Worm (Caenorhabditis elegans) whole organism, L3 larva: ENCODE measurements around the gene srh-174.

ENCODE experiments used
- aly-2 ChIP-seq: fragments of 150-350 bp; optimal IDR thresholded peaks from 2 replicates; lab custom pipeline; 2014; ENCODE audit warnings: missing biosample characterization, missing genetic modification characterization
- ama-1 ChIP-seq: fragments of 150-350 bp; optimal IDR thresholded peaks from 2 replicates; lab custom pipeline; 2018
- ceh-16 ChIP-seq: sonication (generic microtip); optimal IDR thresholded peaks from 2 replicates; lab custom pipeline; 2017; ENCODE audit warnings: missing biosample characterization, missing genetic modification characterization
- ceh-82 ChIP-seq: fragments of 150-350 bp; optimal IDR thresholded peaks from 2 replicates; lab custom pipeline; 2014; ENCODE audit warnings: missing biosample characterization, missing genetic modification characterization
- ceh-9 ChIP-seq: sonication (generic microtip); optimal IDR thresholded peaks from 2 replicates; lab custom pipeline; 2018; ENCODE audit warnings: missing biosample characterization, missing genetic modification characterization
- daf-12 ChIP-seq: fragments of 150-350 bp; optimal IDR thresholded peaks from 2 replicates; lab custom pipeline; 2014; ENCODE audit warnings: missing biosample characterization, missing genetic modification reagents, missing genetic modification characterization
- egl-27 ChIP-seq: sonication (generic microtip); optimal IDR thresholded peaks from 4 replicates; lab custom pipeline; 2017; ENCODE audit warnings: missing biosample characterization, missing genetic modification reagents, missing genetic modification characterization
- egl-5 ChIP-seq: fragments of 150-350 bp; optimal IDR thresholded peaks from 2 replicates; lab custom pipeline; 2017; ENCODE audit warnings: missing biosample characterization, missing genetic modification reagents, missing genetic modification characterization, inconsistent platforms
- elt-1 ChIP-seq: fragments of 150-350 bp; optimal IDR thresholded peaks from 2 replicates; lab custom pipeline; 2014; ENCODE audit warnings: missing biosample characterization, missing genetic modification characterization
- elt-2 ChIP-seq: sonication (generic microtip); optimal IDR thresholded peaks from 2 replicates; lab custom pipeline; 2016; ENCODE audit warnings: missing genetic modification reagents, mild to moderate bottlenecking, missing genetic modification characterization, missing compliant biosample characterization
- elt-3 ChIP-seq, 3 experiments: fragments of 150-350 bp in 1 of 3; sonication (generic microtip) in 2 of 3; optimal IDR thresholded peaks; 2 replicates in 2 of 3; 4 replicates in 1 of 3; lab custom pipeline; 2014 to 2017; ENCODE audit warnings: missing biosample characterization in 3 of 3, missing genetic modification characterization in 3 of 3
- eor-1 ChIP-seq, 2 experiments: fragments of 150-350 bp; optimal IDR thresholded peaks; 2 replicates each; lab custom pipeline; 2014 to 2018; ENCODE audit warnings: missing biosample characterization in 2 of 2, missing genetic modification characterization in 2 of 2
- fkh-10 ChIP-seq: sonication (generic microtip); optimal IDR thresholded peaks from 2 replicates; lab custom pipeline; 2017; ENCODE audit warnings: missing biosample characterization, missing genetic modification reagents, missing genetic modification characterization
- fkh-2 ChIP-seq: fragments of 150-350 bp; optimal IDR thresholded peaks from 2 replicates; lab custom pipeline; 2014; ENCODE audit warnings: missing biosample characterization, missing genetic modification reagents, missing genetic modification characterization
- fos-1 ChIP-seq: fragments of 150-350 bp; optimal IDR thresholded peaks from 2 replicates; lab custom pipeline; 2014; ENCODE audit warnings: missing biosample characterization, missing genetic modification characterization
- hmg-11 ChIP-seq: sonication (generic microtip); optimal IDR thresholded peaks from 2 replicates; lab custom pipeline; 2016; ENCODE audit warnings: missing genetic modification characterization, missing compliant biosample characterization
- jun-1 ChIP-seq: fragments of 150-350 bp; optimal IDR thresholded peaks from 2 replicates; lab custom pipeline; 2014; ENCODE audit warnings: missing biosample characterization, missing genetic modification reagents, missing genetic modification characterization
- lin-15B ChIP-seq: fragments of 150-350 bp; optimal IDR thresholded peaks from 2 replicates; lab custom pipeline; 2014; ENCODE audit warnings: missing biosample characterization, missing genetic modification characterization
- lin-39 ChIP-seq: fragments of 150-350 bp; optimal IDR thresholded peaks from 2 replicates; lab custom pipeline; 2018; ENCODE audit warnings: missing biosample characterization, missing genetic modification reagents, missing genetic modification characterization
- lsy-12 ChIP-seq: sonication (generic microtip); optimal IDR thresholded peaks from 2 replicates; lab custom pipeline; 2016; ENCODE audit warnings: mild to moderate bottlenecking, missing genetic modification characterization, missing compliant biosample characterization
- mml-1 ChIP-seq: fragments of 150-350 bp; sonication (generic microtip); optimal IDR thresholded peaks from 3 replicates; lab custom pipeline; 2014; ENCODE audit warnings: missing biosample characterization, missing genetic modification characterization
- nfya-1 ChIP-seq: sonication (generic microtip); optimal IDR thresholded peaks from 2 replicates; lab custom pipeline; 2017; ENCODE audit warnings: missing genetic modification characterization, mild to moderate bottlenecking, missing compliant biosample characterization, antibody characterized with exemption, moderate library complexity; ENCODE audit not compliant: insufficient read depth
- nhr-11 ChIP-seq: fragments of 150-350 bp; optimal IDR thresholded peaks from 2 replicates; lab custom pipeline; 2014; ENCODE audit warnings: missing biosample characterization, missing genetic modification characterization
- nhr-23 ChIP-seq: fragments of 150-350 bp; optimal IDR thresholded peaks from 2 replicates; lab custom pipeline; 2014; ENCODE audit warnings: missing biosample characterization, missing genetic modification reagents, missing genetic modification characterization
- nhr-237 ChIP-seq: fragments of 150-350 bp; optimal IDR thresholded peaks from 2 replicates; lab custom pipeline; 2014; ENCODE audit warnings: missing biosample characterization, missing genetic modification characterization
- nhr-25 ChIP-seq: sonication (generic microtip); optimal IDR thresholded peaks from 2 replicates; lab custom pipeline; 2017; ENCODE audit warnings: missing biosample characterization, missing genetic modification characterization
- nhr-28 ChIP-seq: fragments of 150-350 bp; optimal IDR thresholded peaks from 2 replicates; lab custom pipeline; 2014; ENCODE audit warnings: missing biosample characterization, missing genetic modification characterization
- nhr-43 ChIP-seq: sonication (generic microtip); optimal IDR thresholded peaks from 2 replicates; lab custom pipeline; 2016; ENCODE audit warnings: mild to moderate bottlenecking, missing genetic modification characterization, missing compliant biosample characterization; ENCODE audit not compliant: poor library complexity, severe bottlenecking
- nhr-67 ChIP-seq: fragments of 150-350 bp; optimal IDR thresholded peaks from 2 replicates; lab custom pipeline; 2014; ENCODE audit warnings: missing biosample characterization, missing genetic modification characterization
- nhr-76 ChIP-seq: fragments of 150-350 bp; sonication (generic microtip); optimal IDR thresholded peaks from 5 replicates; lab custom pipeline; 2014; ENCODE audit warnings: missing biosample characterization, missing genetic modification characterization
- pha-4 ChIP-seq: fragments of 150-350 bp; optimal IDR thresholded peaks from 2 replicates; lab custom pipeline; 2014; ENCODE audit warnings: missing biosample characterization, missing genetic modification reagents, missing genetic modification characterization
- pqm-1 ChIP-seq: fragments of 150-350 bp; optimal IDR thresholded peaks from 2 replicates; lab custom pipeline; 2017; ENCODE audit warnings: missing biosample characterization, missing genetic modification characterization, inconsistent platforms
- skn-1 ChIP-seq: fragments of 150-350 bp; optimal IDR thresholded peaks from 2 replicates; lab custom pipeline; 2014; ENCODE audit warnings: missing biosample characterization, missing genetic modification characterization
- snpc-4 ChIP-seq: fragments of 150-350 bp; optimal IDR thresholded peaks from 2 replicates; lab custom pipeline; 2014; ENCODE audit warnings: missing biosample characterization, missing genetic modification characterization
- tbx-2 ChIP-seq: sonication (generic microtip); optimal IDR thresholded peaks from 2 replicates; lab custom pipeline; 2016; ENCODE audit warnings: mild to moderate bottlenecking, missing genetic modification characterization, missing compliant biosample characterization
- unc-39 ChIP-seq: sonication (generic microtip); optimal IDR thresholded peaks from 4 replicates; lab custom pipeline; 2017; ENCODE audit warnings: missing biosample characterization, missing genetic modification characterization
- zag-1 ChIP-seq: fragments of 150-350 bp; optimal IDR thresholded peaks from 2 replicates; lab custom pipeline; 2014; ENCODE audit warnings: missing biosample characterization, missing genetic modification characterization
- ztf-11 ChIP-seq: fragments of 150-350 bp; optimal IDR thresholded peaks from 2 replicates; lab custom pipeline; 2014; ENCODE audit warnings: missing biosample characterization, missing genetic modification characterization
- ztf-4 ChIP-seq: fragments of 150-350 bp; optimal IDR thresholded peaks from 2 replicates; lab custom pipeline; 2014; ENCODE audit warnings: missing biosample characterization, missing genetic modification characterization

The srh-174 gene

DNA sequence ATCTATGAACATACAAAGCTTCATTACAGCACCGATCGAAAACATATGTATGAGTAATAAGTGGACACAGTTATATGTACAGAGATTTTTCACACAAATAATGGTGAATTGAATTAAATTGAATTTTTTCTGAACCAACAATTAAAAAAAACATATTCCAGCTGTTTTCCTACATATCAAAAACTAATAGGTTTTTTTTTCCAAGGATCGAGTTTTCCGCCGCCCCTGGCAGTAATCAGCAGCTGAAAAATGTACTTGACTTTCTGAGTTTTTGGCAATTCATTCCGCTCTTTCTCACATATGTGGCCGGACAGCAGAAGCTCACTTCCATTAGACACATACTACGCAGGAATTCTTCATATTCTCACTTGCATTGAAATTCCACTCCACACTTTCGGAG lies at the start of gene srh-174:
TSS of gene srh-174 (plus strand) at position 301 of the 400 bp plus-strand sequence.
- TF ChIP-seq elt-2 (tag; lab: Kevin White, UChicago): no peak
- no peak for TF ChIP-seq nhr-25 (tag; lab: Kevin White, UChicago)
- no peak for TF ChIP-seq snpc-4 (tag; lab: Kevin White, UChicago)
- TF ChIP-seq fkh-2 (tag; lab: Kevin White, UChicago): no peak
- no peak for TF ChIP-seq ztf-4

DNA sequence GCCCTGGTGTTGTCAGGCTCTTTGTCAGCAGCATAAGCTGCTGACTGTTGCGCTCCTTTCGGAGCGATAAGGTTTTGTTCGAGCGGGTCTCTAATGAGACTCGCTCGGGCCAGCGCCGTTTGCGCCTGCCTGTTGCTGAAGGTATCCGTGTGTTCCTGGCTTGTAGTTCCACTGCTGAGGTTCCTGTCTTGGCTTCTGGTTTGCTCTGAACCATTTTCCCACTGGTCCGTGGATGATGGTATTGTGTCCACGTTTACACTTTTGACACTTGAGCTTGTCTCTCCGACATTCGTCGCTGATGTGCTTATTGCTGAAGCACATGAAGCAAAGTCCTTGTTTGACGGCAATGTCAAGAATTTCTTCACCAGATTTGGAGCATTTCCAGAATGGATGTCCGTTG lies 27.3 kb upstream of the srh-174 start:
- TF ChIP-seq eor-1 (tag; optimal IDR thresholded peaks at IDR 0.05; lab: Kevin White, UChicago) (no peak), lin-39 (tag; lab: Kevin White, UChicago) (no peak), jun-1 (tag; lab: Kevin White, UChicago) (no peak), daf-12 (no peak)
- TF ChIP-seq, all 47 proteins: peak for 0

DNA sequence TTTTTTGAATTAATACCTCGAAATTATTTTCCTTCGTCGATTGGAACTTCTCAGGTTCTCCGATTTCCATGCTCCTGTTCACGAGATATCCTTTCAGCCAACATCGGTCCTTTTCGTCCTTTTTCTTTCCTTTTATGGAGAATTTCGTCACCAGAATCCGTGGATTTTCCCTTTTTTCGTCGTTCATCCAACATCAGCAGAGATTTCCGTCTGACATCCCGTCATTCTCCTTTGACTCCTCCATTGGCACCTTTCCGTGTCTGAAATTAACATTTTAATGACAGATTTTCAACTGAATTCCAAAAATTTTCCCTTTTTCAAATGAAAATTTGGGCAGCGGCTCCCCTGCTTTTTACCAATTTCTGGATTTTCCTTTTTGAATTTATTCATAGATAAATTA lies 23.6 kb upstream of the srh-174 start:
- TF ChIP-seq nhr-76 (tag; lab: Kevin White, UChicago) (no peak), eor-1 (tag; optimal IDR thresholded peaks at IDR 0.05; lab: Kevin White, UChicago) (no peak), pha-4 (no peak), nhr-43 (no peak), egl-5 (no peak), pqm-1 (no peak), unc-39 (tag; lab: Kevin White, UChicago) (no peak), fkh-2 (tag; lab: Kevin White, UChicago) (no peak), elt-1 (tag; lab: Kevin White, UChicago) (no peak), ceh-16 (no peak), ztf-11 (tag; lab: Kevin White, UChicago) (no peak), nhr-237 (tag; lab: Kevin White, UChicago) (no peak), lin-15B (tag; lab: Kevin White, UChicago) (no peak), lsy-12 (tag; lab: Kevin White, UChicago) (no peak), zag-1 (tag; lab: Kevin White, UChicago) (no peak), mml-1 (tag; lab: Kevin White, UChicago) (no peak), snpc-4 (tag; lab: Kevin White, UChicago) (no peak), elt-3 (tag; optimal IDR thresholded peaks at IDR 0.05; lab: Kevin White, UChicago) (no peak)

DNA sequence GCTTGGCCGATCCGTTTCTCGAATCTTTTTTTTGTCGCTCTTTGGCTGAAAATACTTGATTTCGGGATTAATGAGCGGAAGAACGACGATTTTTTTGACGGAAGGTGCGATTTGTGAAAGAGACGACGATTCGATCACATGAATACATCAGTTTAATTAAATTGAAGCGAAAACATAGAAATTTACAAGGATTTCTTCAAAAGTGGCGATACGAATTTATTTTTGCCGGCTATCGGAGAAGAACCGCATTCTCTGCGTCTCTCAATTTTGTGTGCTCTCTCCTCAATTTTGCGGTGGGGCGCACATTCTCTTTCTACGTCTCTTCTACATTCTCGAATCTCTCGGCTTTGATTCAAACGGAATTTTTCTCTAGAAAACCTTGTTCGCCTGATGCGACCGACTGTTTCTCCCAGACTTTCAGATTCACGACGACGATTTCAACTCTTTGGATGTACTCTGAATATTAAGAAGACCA lies 23.1 kb upstream of the srh-174 start, which contains the start of gene F40D4.17:
TSS of gene F40D4.17 (minus strand) at position 51 of the 475 bp plus-strand sequence.
- TF ChIP-seq nfya-1 (no peak), ceh-82 (tag; lab: Kevin White, UChicago) (no peak), nhr-28 (tag; lab: Kevin White, UChicago) (no peak), egl-27 (tag; lab: Kevin White, UChicago) (no peak), jun-1 (tag; lab: Kevin White, UChicago) (no peak), pqm-1 (no peak), lsy-12 (tag; lab: Kevin White, UChicago) (no peak), nhr-11 (tag; lab: Kevin White, UChicago) (no peak), lin-15B (tag; lab: Kevin White, UChicago) (no peak), snpc-4 (tag; lab: Kevin White, UChicago) (no peak), tbx-2 (no peak)
- TF ChIP-seq, all 47 proteins: peak for 0

DNA sequence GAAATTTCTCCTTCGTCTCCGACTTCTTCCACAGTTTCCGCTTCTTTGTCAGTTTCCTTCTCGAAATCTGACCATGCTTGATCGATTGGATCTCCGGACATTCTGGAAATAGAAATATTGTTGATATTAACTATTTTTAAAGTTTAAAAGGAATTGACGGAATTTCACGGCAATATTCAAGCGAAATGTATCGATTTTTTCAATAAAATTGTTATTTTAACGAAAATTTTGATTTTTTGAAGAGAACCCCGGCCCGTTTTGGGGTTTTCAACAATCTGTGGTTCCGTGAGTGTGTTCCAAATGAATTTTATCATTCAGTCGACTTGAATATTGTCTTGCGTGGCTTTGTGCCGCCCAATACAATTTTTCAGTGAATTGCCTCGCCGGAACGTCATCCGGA lies 21.4 kb upstream of the srh-174 start, which contains the start of gene F40D4.13:
TSS of gene F40D4.13 (minus strand) at position 101 of the 400 bp plus-strand sequence.
- TF ChIP-seq nhr-237 (tag; lab: Kevin White, UChicago) (no peak), ceh-9 (tag; lab: Kevin White, UChicago) (no peak), skn-1 (tag; lab: Kevin White, UChicago) (no peak), elt-1 (tag; lab: Kevin White, UChicago) (no peak), snpc-4 (tag; lab: Kevin White, UChicago) (no peak), ama-1 (lab: Kevin White, UChicago) (no peak), fkh-10 (GFP tag; lab: Kevin White, UChicago) (no peak), fos-1 (no peak), lsy-12 (tag; lab: Kevin White, UChicago) (no peak), hmg-11 (no peak), aly-2 (tag; lab: Kevin White, UChicago) (no peak), zag-1 (tag; lab: Kevin White, UChicago) (no peak), nhr-67 (tag; lab: Kevin White, UChicago) (no peak), egl-5 (no peak), fkh-2 (tag; lab: Kevin White, UChicago) (no peak), jun-1 (tag; lab: Kevin White, UChicago) (no peak), nhr-23 (no peak), lin-15B (tag; lab: Kevin White, UChicago) (no peak), elt-3 (tag; optimal IDR thresholded peaks at IDR 0.05; lab: Kevin White, UChicago) (no peak), pqm-1 (no peak)
